Worm (Caenorhabditis elegans) whole organism, young adult: ENCODE results near the gene mut-14.
A peak's percentile ranks its signal among the peaks of the same experiment; 100 is the strongest.

Experiments
- B0019.2 ChIP-seq: fragments of 200-800 bp; sonication (Bioruptor generic); conservative IDR thresholded peaks from 2 replicates; pipeline ENCODE4 v1.3.6; 2022; ENCODE audit warnings: missing genetic modification reagents, missing genetic modification characterization, missing compliant biosample characterization
- C06A6.2 ChIP-seq: fragments of 200-800 bp; sonication (Bioruptor generic); conservative IDR thresholded peaks from 2 replicates; pipeline ENCODE4 v1.3.6; 2022; ENCODE audit warnings: missing genetic modification characterization, missing compliant biosample characterization
- C17E4.6 ChIP-seq: fragments of 200-800 bp; sonication (Bioruptor generic); IDR thresholded peaks from 2 replicates; pipeline ENCODE4 v1.3.6; 2022; ENCODE audit warnings: missing genetic modification reagents, missing genetic modification characterization, missing compliant biosample characterization
- F22D6.2 ChIP-seq: sonication (generic microtip); optimal IDR thresholded peaks from 2 replicates; lab custom pipeline; 2016; ENCODE audit warnings: mild to moderate bottlenecking, missing genetic modification characterization, missing compliant biosample characterization
- F37B4.10 ChIP-seq: fragments of 200-800 bp; sonication (Bioruptor generic); IDR thresholded peaks from 2 replicates; pipeline ENCODE4 v1.3.6; 2022; ENCODE audit warnings: missing genetic modification characterization, missing compliant biosample characterization
- F39B2.1 ChIP-seq: fragments of 200-800 bp; sonication (Bioruptor generic); IDR thresholded peaks from 2 replicates; pipeline ENCODE4 v1.3.6; 2022; ENCODE audit warnings: missing genetic modification reagents, missing genetic modification characterization, missing compliant biosample characterization
- F57A8.1 ChIP-seq: fragments of 200-800 bp; sonication (Bioruptor generic); optimal IDR thresholded peaks from 2 replicates; lab custom pipeline; 2018; ENCODE audit warnings: mild to moderate bottlenecking, missing genetic modification characterization, moderate library complexity, missing compliant biosample characterization
- F57C9.4 ChIP-seq: sonication (generic microtip); optimal IDR thresholded peaks from 2 replicates; lab custom pipeline; 2017; ENCODE audit warnings: mild to moderate bottlenecking, missing genetic modification characterization, missing compliant biosample characterization
- K11D2.4 ChIP-seq: fragments of 200-800 bp; sonication (Bioruptor generic); IDR thresholded peaks from 2 replicates; pipeline ENCODE4 v1.3.6; 2022; ENCODE audit warnings: missing genetic modification reagents, missing genetic modification characterization, missing compliant biosample characterization
- T26A5.8 ChIP-seq: sonication (generic microtip); optimal IDR thresholded peaks from 2 replicates; lab custom pipeline; 2016; ENCODE audit warnings: missing genetic modification characterization, missing compliant biosample characterization
- Y56A3A.18 ChIP-seq: fragments of 200-800 bp; sonication (Bioruptor generic); IDR thresholded peaks from 2 replicates; pipeline ENCODE4 v1.3.6; 2022; ENCODE audit warnings: missing genetic modification reagents, missing genetic modification characterization, missing compliant biosample characterization
- Y79H2A.3 ChIP-seq: fragments of 200-800 bp; sonication (Bioruptor generic); conservative IDR thresholded peaks from 2 replicates; pipeline ENCODE4 v1.3.6; 2022; ENCODE audit warnings: missing genetic modification reagents, missing genetic modification characterization, missing compliant biosample characterization
- ama-1 ChIP-seq, 3 experiments: fragments of 150-350 bp in 1 of 3; sonication (generic microtip) in 2 of 3; optimal IDR thresholded peaks; 2 replicates each; lab custom pipeline; 2014 to 2018; ENCODE audit warnings: missing biosample characterization in 2 of 3, missing genetic modification characterization in 2 of 3, missing genetic modification reagents in 2 of 3
- athp-1 ChIP-seq: sonication (generic microtip); optimal IDR thresholded peaks from 2 replicates; lab custom pipeline; 2017; ENCODE audit warnings: mild to moderate bottlenecking, missing genetic modification characterization, missing compliant biosample characterization
- attf-3 ChIP-seq: fragments of 200-800 bp; sonication (Bioruptor generic); conservative IDR thresholded peaks from 2 replicates; pipeline ENCODE4 v1.3.6; 2022; ENCODE audit warnings: missing genetic modification reagents, missing genetic modification characterization, missing compliant biosample characterization
- attf-5 ChIP-seq: fragments of 200-800 bp; sonication (Bioruptor generic); optimal IDR thresholded peaks from 2 replicates; lab custom pipeline; 2018; ENCODE audit warnings: mild to moderate bottlenecking, missing genetic modification characterization, missing compliant biosample characterization
- ccch-3 ChIP-seq: fragments of 200-800 bp; sonication (Bioruptor generic); optimal IDR thresholded peaks from 2 replicates; lab custom pipeline; 2018; ENCODE audit warnings: mild to moderate bottlenecking, missing genetic modification characterization, missing compliant biosample characterization
- ceh-100 ChIP-seq: fragments of 200-800 bp; sonication (Bioruptor generic); IDR thresholded peaks from 2 replicates; pipeline ENCODE4 v1.3.6; 2022; ENCODE audit warnings: missing genetic modification reagents, missing genetic modification characterization, missing compliant biosample characterization
- dox-1 ChIP-seq: fragments of 200-800 bp; sonication (Bioruptor generic); IDR thresholded peaks from 2 replicates; pipeline ENCODE4 v1.3.6; 2022; ENCODE audit warnings: missing genetic modification reagents, missing genetic modification characterization, missing compliant biosample characterization
- dpl-1 ChIP-seq: fragments of 150-350 bp; optimal IDR thresholded peaks from 2 replicates; lab custom pipeline; 2014; ENCODE audit warnings: missing biosample characterization, missing genetic modification reagents, missing genetic modification characterization
- egrh-3 ChIP-seq: fragments of 200-800 bp; sonication (Bioruptor generic); IDR thresholded peaks from 2 replicates; pipeline ENCODE4 v1.3.6; 2022; ENCODE audit warnings: missing genetic modification reagents, missing genetic modification characterization, missing compliant biosample characterization
- ekl-4 ChIP-seq: fragments of 200-800 bp; sonication (Bioruptor generic); IDR thresholded peaks from 2 replicates; pipeline ENCODE4 v1.3.6; 2022; ENCODE audit warnings: missing genetic modification reagents, missing genetic modification characterization, missing compliant biosample characterization
- ets-4 ChIP-seq: fragments of 200-800 bp; sonication (Bioruptor generic); optimal IDR thresholded peaks from 2 replicates; lab custom pipeline; 2018; ENCODE audit warnings: mild to moderate bottlenecking, missing genetic modification characterization, missing compliant biosample characterization
- him-1 ChIP-seq: sonication (generic microtip); optimal IDR thresholded peaks from 2 replicates; lab custom pipeline; 2016; ENCODE audit warnings: missing genotype, missing genetic modification reagents, missing genetic modification characterization, missing compliant biosample characterization
- hlh-12 ChIP-seq: sonication (generic microtip); optimal IDR thresholded peaks from 2 replicates; lab custom pipeline; 2016; ENCODE audit warnings: missing genetic modification characterization, missing compliant biosample characterization
- hrde-1 ChIP-seq: sonication (generic microtip); optimal IDR thresholded peaks from 2 replicates; lab custom pipeline; 2016; ENCODE audit warnings: missing genetic modification characterization, mild to moderate bottlenecking, missing compliant biosample characterization, moderate library complexity, missing genotype, missing genetic modification reagents, borderline replicate concordance
- hsf-1 ChIP-seq: fragments of 200-800 bp; sonication (Bioruptor generic); IDR thresholded peaks from 2 replicates; pipeline ENCODE4 v1.3.6; 2022; ENCODE audit warnings: missing genetic modification reagents, missing genetic modification characterization, missing compliant biosample characterization
- let-526 ChIP-seq: fragments of 200-800 bp; sonication (Bioruptor generic); IDR thresholded peaks from 2 replicates; pipeline ENCODE4 v1.3.6; 2022; ENCODE audit warnings: missing genetic modification reagents, missing genetic modification characterization, missing compliant biosample characterization
- lin-26 ChIP-seq: fragments of 200-800 bp; sonication (Bioruptor generic); IDR thresholded peaks from 2 replicates; pipeline ENCODE4 v1.3.6; 2022; ENCODE audit warnings: missing genetic modification reagents, missing genetic modification characterization, missing compliant biosample characterization
- lir-1 ChIP-seq: fragments of 200-800 bp; sonication (Bioruptor generic); conservative IDR thresholded peaks from 2 replicates; pipeline ENCODE4 v1.3.6; 2022; ENCODE audit warnings: missing genetic modification reagents, missing genetic modification characterization, missing compliant biosample characterization
- lsy-27 ChIP-seq: sonication (generic microtip); optimal IDR thresholded peaks from 2 replicates; lab custom pipeline; 2017; ENCODE audit warnings: missing genetic modification characterization, mild to moderate bottlenecking, missing compliant biosample characterization, antibody characterized with exemption, missing genotype, borderline replicate concordance; ENCODE audit not compliant: insufficient read depth
- madf-8 ChIP-seq: fragments of 200-800 bp; sonication (Bioruptor generic); conservative IDR thresholded peaks from 2 replicates; pipeline ENCODE4 v1.3.6; 2022; ENCODE audit warnings: missing genetic modification reagents, missing genetic modification characterization, missing compliant biosample characterization
- mcd-1 ChIP-seq: fragments of 200-800 bp; sonication (Bioruptor generic); IDR thresholded peaks from 2 replicates; pipeline ENCODE4 v1.3.6; 2022; ENCODE audit warnings: missing genetic modification reagents, missing genetic modification characterization, missing compliant biosample characterization
- mel-28 ChIP-seq: sonication (generic microtip); optimal IDR thresholded peaks from 2 replicates; lab custom pipeline; 2016; ENCODE audit warnings: borderline replicate concordance, mild to moderate bottlenecking, missing genetic modification characterization, missing compliant biosample characterization
- nfyb-1 ChIP-seq: fragments of 200-800 bp; sonication (Bioruptor generic); IDR thresholded peaks from 2 replicates; pipeline ENCODE4 v1.3.6; 2022; ENCODE audit warnings: missing genetic modification reagents, missing genetic modification characterization, missing compliant biosample characterization
- nhr-120 ChIP-seq: fragments of 200-800 bp; sonication (Bioruptor generic); IDR thresholded peaks from 2 replicates; pipeline ENCODE4 v1.3.6; 2022; ENCODE audit warnings: missing genetic modification characterization, missing compliant biosample characterization
- nhr-179 ChIP-seq: sonication (generic microtip); optimal IDR thresholded peaks from 2 replicates; lab custom pipeline; 2016; ENCODE audit warnings: mild to moderate bottlenecking, missing genetic modification characterization, missing compliant biosample characterization
- rcor-1 ChIP-seq: fragments of 200-800 bp; sonication (Bioruptor generic); IDR thresholded peaks from 2 replicates; pipeline ENCODE4 v1.3.6; 2022; ENCODE audit warnings: missing genetic modification reagents, missing genetic modification characterization, missing compliant biosample characterization
- rec-8 ChIP-seq, 2 experiments: sonication (generic microtip); optimal IDR thresholded peaks; 2 replicates each; lab custom pipeline; 2016; ENCODE audit warnings: mild to moderate bottlenecking in 2 of 2, missing genetic modification characterization in 2 of 2, missing genetic modification reagents in 2 of 2, missing genotype in 2 of 2, missing biosample characterization in 1 of 2, missing compliant biosample characterization in 1 of 2, moderate library complexity in 1 of 2
- repo-1 ChIP-seq: sonication (generic microtip); optimal IDR thresholded peaks from 2 replicates; lab custom pipeline; 2017; ENCODE audit warnings: mild to moderate bottlenecking, missing genetic modification characterization, missing compliant biosample characterization
- sdz-38 ChIP-seq: sonication (generic microtip); optimal IDR thresholded peaks from 2 replicates; lab custom pipeline; 2016; ENCODE audit warnings: missing genotype, missing genetic modification characterization, missing compliant biosample characterization
- snpc-4 ChIP-seq, 5 experiments: fragments of 150-350 bp in 1 of 5; sonication (generic microtip) in 4 of 5; optimal IDR thresholded peaks; 2 replicates each; lab custom pipeline; 2014 to 2018; ENCODE audit warnings: missing genetic modification characterization in 5 of 5, missing biosample characterization in 3 of 5, antibody characterized with exemption in 2 of 5, mild to moderate bottlenecking in 2 of 5, missing compliant biosample characterization in 2 of 5, missing genotype in 2 of 5, moderate library complexity in 2 of 5, missing genetic modification reagents in 1 of 5
- sptf-2 ChIP-seq: fragments of 200-800 bp; sonication (Bioruptor generic); optimal IDR thresholded peaks from 2 replicates; lab custom pipeline; 2018; ENCODE audit warnings: mild to moderate bottlenecking, missing genetic modification characterization, missing compliant biosample characterization
- tbx-9 ChIP-seq: sonication (generic microtip); optimal IDR thresholded peaks from 2 replicates; lab custom pipeline; 2016; ENCODE audit warnings: borderline replicate concordance, missing genetic modification characterization, inconsistent platforms, missing compliant biosample characterization
- ztf-25 ChIP-seq: fragments of 200-800 bp; sonication (Bioruptor generic); IDR thresholded peaks from 2 replicates; pipeline ENCODE4 v1.3.6; 2022; ENCODE audit warnings: missing genetic modification reagents, missing genetic modification characterization, missing compliant biosample characterization
- ztf-26 ChIP-seq: sonication (generic microtip); optimal IDR thresholded peaks from 2 replicates; lab custom pipeline; 2017; ENCODE audit warnings: missing genetic modification characterization, missing compliant biosample characterization
- ztf-3 ChIP-seq: fragments of 200-800 bp; sonication (Bioruptor generic); optimal IDR thresholded peaks from 2 replicates; lab custom pipeline; 2018; ENCODE audit warnings: mild to moderate bottlenecking, missing genetic modification characterization, missing compliant biosample characterization

mut-14 gene

ce11 chrV:5667337-5667736 is 6.8 kb upstream of the mut-14 start (continued):
- no peak for TF ChIP-seq mel-28 (tag; lab: Kevin White, UChicago)
- TF ChIP-seq lin-26 (GFP tag; lab: Robert Waterston, UW), result peak; percentile 97
- peak; percentile 33 for TF ChIP-seq ztf-26 (tag; lab: Kevin White, UChicago)
- TF ChIP-seq F22D6.2 (tag; lab: Kevin White, UChicago), result no peak
- peak; percentile 79 for TF ChIP-seq repo-1 (tag; lab: Kevin White, UChicago)
- TF ChIP-seq ama-1 (optimal IDR thresholded peaks at IDR 0.05; lab: Kevin White, UChicago), result no peak
- peak; percentile 29 to 73 for TF ChIP-seq ama-1 (GFP tag; optimal IDR thresholded peaks at IDR 0.05; lab: Kevin White, UChicago)
- TF ChIP-seq ets-4 (GFP tag; lab: Kevin White, UChicago), result no peak
- no peak for TF ChIP-seq ccch-3 (GFP tag; lab: Kevin White, UChicago)
- peak; percentile 79 for TF ChIP-seq him-1 (tag; lab: Kevin White, UChicago)
- 0 out of 2 replicates have a peak, but pooled peaks have one; percentile 34 for TF ChIP-seq Y79H2A.3 (GFP tag; lab: Robert Waterston, UW)
- TF ChIP-seq ceh-100 (GFP tag; lab: Robert Waterston, UW), result peak; percentile 58
- TF ChIP-seq tbx-9 (tag; lab: Kevin White, UChicago), result no peak
- no peak for TF ChIP-seq let-526 (GFP tag; lab: Robert Waterston, UW)
- TF ChIP-seq snpc-4 (GFP tag; optimal IDR thresholded peaks at IDR 0.05; lab: Kevin White, UChicago), result peak; percentile 59
- peak in 1 of 4 experiments; percentile 56 for TF ChIP-seq snpc-4 (tag; optimal IDR thresholded peaks at IDR 0.05; lab: Kevin White, UChicago)
- TF ChIP-seq nhr-179 (tag; lab: Kevin White, UChicago), result peak; percentile 22
- TF ChIP-seq sptf-2 (GFP tag; lab: Kevin White, UChicago), result no peak
- no peak for TF ChIP-seq sdz-38 (tag; lab: Kevin White, UChicago)
- TF ChIP-seq B0019.2 (GFP tag; lab: Robert Waterston, UW), result no peak
- TF ChIP-seq nhr-120, result 0 out of 2 replicates have a peak, but pooled peaks have one; percentile 82
- TF ChIP-seq mcd-1, result peak; percentile 28; the same call in 1 of the 2 replicates
- TF ChIP-seq hsf-1 (GFP tag; lab: Robert Waterston, UW), result peak; percentile 58; the same call in 1 of the 2 replicates
- TF ChIP-seq lsy-27 (tag; lab: Kevin White, UChicago), result peak; percentile 49
- peak; percentile 65 for TF ChIP-seq nfyb-1 (GFP tag; lab: Robert Waterston, UW)
- TF ChIP-seq C17E4.6 (GFP tag; lab: Robert Waterston, UW), result no peak
- peak; percentile 81 for TF ChIP-seq rcor-1 (GFP tag; lab: Robert Waterston, UW)
- TF ChIP-seq F57A8.1, result no peak
- no peak for TF ChIP-seq egrh-3 (GFP tag; lab: Robert Waterston, UW)
- TF ChIP-seq rec-8 (tag; optimal IDR thresholded peaks at IDR 0.05; lab: Kevin White, UChicago), result peak; percentile 16 to 66
- no peak for TF ChIP-seq K11D2.4 (GFP tag; lab: Robert Waterston, UW)
- no peak for TF ChIP-seq dpl-1
- TF ChIP-seq hlh-12 (tag; lab: Kevin White, UChicago), result no peak
- no peak for TF ChIP-seq attf-3 (GFP tag; lab: Robert Waterston, UW)
- TF ChIP-seq F37B4.10 (GFP tag; lab: Robert Waterston, UW), result no peak
- TF ChIP-seq Y56A3A.18 (GFP tag; lab: Robert Waterston, UW), result peak; percentile 60; the same call in 1 of the 2 replicates
- peak; percentile 91 for TF ChIP-seq athp-1
- TF ChIP-seq ekl-4 (GFP tag; lab: Robert Waterston, UW), result peak; percentile 69
- TF ChIP-seq attf-5 (GFP tag; lab: Kevin White, UChicago), result no peak
- no peak for TF ChIP-seq F57C9.4 (tag; lab: Kevin White, UChicago)
- 0 out of 2 replicates have a peak, but pooled peaks have one; percentile 26 for TF ChIP-seq dox-1
- TF ChIP-seq F39B2.1, result 0 out of 2 replicates have a peak, but pooled peaks have one; percentile 64
- 0 out of 2 replicates have a peak, but pooled peaks have one; percentile 34 for TF ChIP-seq C06A6.2 (GFP tag; lab: Robert Waterston, UW)
- peak; percentile 82; the same call in 1 of the 2 replicates for TF ChIP-seq ztf-25
- no peak for TF ChIP-seq lir-1 (GFP tag; lab: Robert Waterston, UW)
- no peak for TF ChIP-seq ztf-3 (GFP tag; lab: Kevin White, UChicago)
- no peak; the same call in 1 of the 2 replicates for TF ChIP-seq madf-8 (GFP tag; lab: Robert Waterston, UW)
- TF ChIP-seq hrde-1, result peak; percentile 84
- TF ChIP-seq T26A5.8, result peak; percentile 84
